Worm (Caenorhabditis elegans) whole organism, L4 larva: ENCODE measurements around the gene C05C12.1.

ENCODE experiments used
- ama-1 ChIP-seq: fragments of 150-350 bp; optimal IDR thresholded peaks from 2 replicates; lab custom pipeline; 2014; ENCODE audit warnings: inconsistent platforms, mixed read lengths
- egl-27 ChIP-seq: sonication (generic microtip); optimal IDR thresholded peaks from 3 replicates; lab custom pipeline; 2017; ENCODE audit warnings: missing biosample characterization, missing genetic modification reagents, missing genetic modification characterization
- hlh-11 ChIP-seq: fragments of 200-800 bp; sonication (Bioruptor generic); optimal IDR thresholded peaks from 2 replicates; lab custom pipeline; 2018; ENCODE audit warnings: mild to moderate bottlenecking, missing genetic modification characterization, missing compliant biosample characterization
- hlh-30 ChIP-seq: sonication (generic microtip); optimal IDR thresholded peaks from 2 replicates; lab custom pipeline; 2017; ENCODE audit warnings: antibody characterized with exemption, mild to moderate bottlenecking, missing genetic modification characterization, missing compliant biosample characterization; ENCODE audit not compliant: insufficient read depth
- lin-29 ChIP-seq: fragments of 200-800 bp; sonication (Bioruptor generic); IDR thresholded peaks from 2 replicates; pipeline ENCODE4 v1.3.6; 2022; ENCODE audit warnings: missing genetic modification reagents, missing genetic modification characterization, missing compliant biosample characterization
- nhr-10 ChIP-seq: fragments of 150-350 bp; optimal IDR thresholded peaks from 2 replicates; lab custom pipeline; 2014; ENCODE audit warnings: missing biosample characterization, missing genetic modification characterization
- nhr-237 ChIP-seq: sonication (generic microtip); optimal IDR thresholded peaks from 2 replicates; lab custom pipeline; 2017; ENCODE audit warnings: missing biosample characterization, missing genetic modification characterization
- nhr-25 ChIP-seq: sonication (generic microtip); optimal IDR thresholded peaks from 2 replicates; lab custom pipeline; 2017; ENCODE audit warnings: missing genetic modification characterization, mild to moderate bottlenecking, missing compliant biosample characterization, antibody characterized with exemption, moderate library complexity, borderline replicate concordance; ENCODE audit not compliant: insufficient read depth
- nhr-77 ChIP-seq: fragments of 150-350 bp; optimal IDR thresholded peaks from 2 replicates; lab custom pipeline; 2014; ENCODE audit warnings: missing biosample characterization, missing genetic modification characterization
- snpc-4 ChIP-seq: fragments of 150-350 bp; optimal IDR thresholded peaks from 2 replicates; lab custom pipeline; 2014; ENCODE audit warnings: missing biosample characterization, missing genetic modification characterization
- spr-1 ChIP-seq: sonication (generic microtip); optimal IDR thresholded peaks from 2 replicates; lab custom pipeline; 2016; ENCODE audit warnings: mild to moderate bottlenecking, missing genetic modification characterization, missing compliant biosample characterization
- tag-97 ChIP-seq: fragments of 200-800 bp; sonication (Bioruptor generic); IDR thresholded peaks from 2 replicates; pipeline ENCODE4 v1.3.6; 2022; ENCODE audit warnings: missing genetic modification characterization, missing compliant biosample characterization
- unc-62 ChIP-seq, 3 experiments: fragments of 150-350 bp in 1 of 3; sonication (generic microtip); optimal IDR thresholded peaks in 2 of 3; peaks in 1 of 3; 1 replicate in 1 of 3; 2 replicates in 2 of 3; lab custom pipeline; 2014 to 2017; ENCODE audit warnings: missing biosample characterization in 3 of 3, missing genetic modification characterization in 3 of 3, missing genetic modification reagents in 3 of 3, missing genotype in 1 of 3
- zag-1 ChIP-seq: fragments of 150-350 bp; optimal IDR thresholded peaks from 2 replicates; lab custom pipeline; 2014; ENCODE audit warnings: missing biosample characterization, missing genetic modification characterization

- TF ChIP-seq ama-1 (lab: Kevin White, UChicago): no peak
- TF ChIP-seq nhr-237: no peak
- TF ChIP-seq egl-27 (tag; lab: Kevin White, UChicago): no peak
- TF ChIP-seq snpc-4 (tag; lab: Kevin White, UChicago): no peak
- TF ChIP-seq lin-29 (GFP tag; lab: Robert Waterston, UW): no peak
- no peak for TF ChIP-seq spr-1
- TF ChIP-seq hlh-30 (tag; lab: Kevin White, UChicago): no peak
- no peak for TF ChIP-seq unc-62 (GFP tag; optimal IDR thresholded peaks at IDR 0.05 in 1 of 2; lab: Kevin White, UChicago)
- TF ChIP-seq unc-62 (tag; optimal IDR thresholded peaks at IDR 0.05; lab: Kevin White, UChicago): no peak
- TF ChIP-seq nhr-10 (tag; lab: Kevin White, UChicago): no peak
- no peak for TF ChIP-seq zag-1 (tag; lab: Kevin White, UChicago)
- no peak for TF ChIP-seq nhr-25 (tag; lab: Kevin White, UChicago)
- TF ChIP-seq nhr-77: no peak
- no peak for TF ChIP-seq tag-97
- no peak for TF ChIP-seq hlh-11
Observed at ce11 chrIV:11286112-11286511, 32.3 kb downstream of the C05C12.1 start.
